Worm (Caenorhabditis elegans): ENCODE results near the gene irld-52.

Gene irld-52

DNA sequence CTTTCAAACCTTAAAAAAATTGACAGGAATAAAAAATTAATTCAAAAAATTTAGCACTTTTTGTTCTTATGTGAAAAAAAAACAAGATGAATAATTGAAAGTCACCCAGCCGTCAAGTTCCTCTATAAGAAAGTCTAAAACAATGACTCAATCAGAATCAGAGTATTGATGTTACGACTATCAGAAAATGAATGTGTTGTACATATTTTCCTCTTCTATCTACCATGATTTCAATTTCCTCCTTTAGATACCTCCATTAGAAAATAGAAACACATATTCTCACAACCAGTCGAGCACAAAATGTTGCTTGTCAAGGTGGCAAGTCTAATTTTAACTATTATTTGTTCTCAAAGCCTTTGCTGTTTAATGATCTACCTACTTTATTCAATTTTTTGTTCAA is 40.5 kb downstream of the irld-52 start, which contains the start of gene srbc-48:
Gene srbc-48, plus strand, starts transcription at position 301 of the 400 bp plus-strand sequence.
- TF ChIP-seq ztf-11 (tag; optimal IDR thresholded peaks at IDR 0.05) (no peak), elt-3 (tag; optimal IDR thresholded peaks at IDR 0.05) (no peak), lin-11 (tag; optimal IDR thresholded peaks at IDR 0.05) (no peak), alr-1 (tag; optimal IDR thresholded peaks at IDR 0.05) (no peak), fos-1 (tag; optimal IDR thresholded peaks at IDR 0.05) (no peak), unc-62 (GFP tag; optimal IDR thresholded peaks at IDR 0.05) (no peak), nhr-6 (tag; optimal IDR thresholded peaks at IDR 0.05) (no peak), F13H6.1 (tag; optimal IDR thresholded peaks at IDR 0.05) (no peak), ceh-16 (tag; optimal IDR thresholded peaks at IDR 0.05) (no peak), ZK546.5 (tag; optimal IDR thresholded peaks at IDR 0.05) (no peak), unc-55 (GFP tag; optimal IDR thresholded peaks at IDR 0.05) (no peak)

ce11 chrV:15821398-15821797 is 41.9 kb downstream of the irld-52 start, which contains the start of gene srbc-49:
Gene srbc-49 (plus strand): TSS chrV:15821698.
- no peak for TF ChIP-seq unc-39 (tag; optimal IDR thresholded peaks at IDR 0.05)
- TF ChIP-seq unc-62 (GFP tag; optimal IDR thresholded peaks at IDR 0.05): no peak
- TF ChIP-seq nhr-10 (tag; optimal IDR thresholded peaks at IDR 0.05): no peak
- no peak for TF ChIP-seq snpc-4 (tag; optimal IDR thresholded peaks at IDR 0.05)
- no peak for TF ChIP-seq elt-1 (tag; optimal IDR thresholded peaks at IDR 0.05)
- no peak for TF ChIP-seq zag-1 (tag; optimal IDR thresholded peaks at IDR 0.05)
- TF ChIP-seq ztf-4 (tag; optimal IDR thresholded peaks at IDR 0.05): no peak
- TF ChIP-seq mab-5 (tag; optimal IDR thresholded peaks at IDR 0.05): no peak
- no peak for TF ChIP-seq mbf-1 (tag; optimal IDR thresholded peaks at IDR 0.05)
- no peak for TF ChIP-seq fos-1 (tag; optimal IDR thresholded peaks at IDR 0.05)

DNA sequence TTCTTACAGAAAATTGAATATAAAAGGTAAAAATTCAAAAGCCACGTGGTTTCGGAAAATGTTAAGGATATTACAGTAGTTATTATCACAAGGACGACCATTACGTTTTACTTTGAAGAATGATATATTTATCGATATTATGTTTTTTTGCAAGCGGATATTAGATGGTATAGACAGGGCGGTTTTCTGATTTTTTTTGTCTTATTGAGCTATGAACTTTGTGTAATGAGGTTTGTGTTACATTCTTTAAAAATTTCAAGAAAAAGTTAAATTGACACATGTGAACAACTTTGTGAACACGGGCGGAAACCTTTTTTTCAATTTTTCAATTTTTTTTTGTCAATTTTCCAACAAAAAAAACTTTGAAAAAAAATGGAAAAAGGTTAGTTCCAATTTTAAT is 45.4 kb downstream of the irld-52 start, which contains the start of gene srbc-50:
Gene srbc-50, minus strand, starts transcription at position 101 of the 400 bp plus-strand sequence.
- no peak for TF ChIP-seq nhr-129 (tag; optimal IDR thresholded peaks at IDR 0.05)
- no peak for TF ChIP-seq aly-2 (tag; optimal IDR thresholded peaks at IDR 0.05)

ce11 chrV:15826110-15826509 is 46.6 kb downstream of the irld-52 start, which contains the start of gene srbc-51:
Gene srbc-51 (plus strand): TSS chrV:15826410.
- TF ChIP-seq nhr-11 (tag; optimal IDR thresholded peaks at IDR 0.05): no peak
- TF ChIP-seq nhr-6 (tag; optimal IDR thresholded peaks at IDR 0.05): no peak
- TF ChIP-seq nhr-77 (tag; optimal IDR thresholded peaks at IDR 0.05): no peak

- TF ChIP-seq nhr-21 (tag; optimal IDR thresholded peaks at IDR 0.05): no peak
- TF ChIP-seq lsy-2 (tag; optimal IDR thresholded peaks at IDR 0.05): no peak
- no peak for TF ChIP-seq C34F6.9 (tag; optimal IDR thresholded peaks at IDR 0.05)
- TF ChIP-seq nhr-25 (tag; optimal IDR thresholded peaks at IDR 0.05): no peak
- no peak for TF ChIP-seq F13H6.1 (tag; optimal IDR thresholded peaks at IDR 0.05)
- TF ChIP-seq fos-1 (tag; optimal IDR thresholded peaks at IDR 0.05): no peak
- TF ChIP-seq ceh-16 (tag; optimal IDR thresholded peaks at IDR 0.05): no peak
- TF ChIP-seq mab-5 (tag; optimal IDR thresholded peaks at IDR 0.05): no peak
- no peak for TF ChIP-seq unc-39 (tag; optimal IDR thresholded peaks at IDR 0.05)
These were observed 50.4 kb downstream of the irld-52 start, which contains the start of gene srbc-55 for ce11 chrV:15829907-15830306. Gene srbc-55 (minus strand): TSS chrV:15830007.
